Fruit fly (Drosophila melanogaster) whole organism, embryonic: Measurements from ENCODE around the gene CG2663.
A peak's percentile ranks its signal among the peaks of the same experiment; 100 is the strongest.

Experiments used
- B-H1 ChIP-seq: fragments of 200-800 bp; sonication (Bioruptor generic); IDR thresholded peaks from 3 replicates; pipeline ENCODE4 v1.3.6; 2022; ENCODE audit warnings: missing biosample characterization, missing genetic modification characterization
- BEAF-32 ChIP-seq: fragments of 200-800 bp; sonication (Bioruptor generic); optimal IDR thresholded peaks from 3 replicates; lab custom pipeline; 2017; ENCODE audit warnings: missing biosample characterization, missing genetic modification characterization, mild to moderate bottlenecking, moderate library complexity, missing genetic modification reagents
- CG11560 ChIP-seq: fragments of 200-800 bp; sonication (Bioruptor generic); IDR thresholded peaks from 3 replicates; pipeline ENCODE4 v1.3.6; 2022; ENCODE audit warnings: missing biosample characterization, missing genetic modification characterization
- CG1233 ChIP-seq: fragments of 200-800 bp; sonication (Bioruptor generic); optimal IDR thresholded peaks from 4 replicates; lab custom pipeline; 2018; ENCODE audit warnings: missing biosample characterization, mild to moderate bottlenecking, missing genetic modification characterization
- CG15514 ChIP-seq: fragments of 200-800 bp; sonication (Bioruptor generic); optimal IDR thresholded peaks from 3 replicates; lab custom pipeline; 2017; ENCODE audit warnings: missing biosample characterization, missing genetic modification characterization, mild to moderate bottlenecking, moderate library complexity, missing genetic modification reagents
- CG17829 ChIP-seq: fragments of 200-800 bp; optimal IDR thresholded peaks from 2 replicates; lab custom pipeline; 2019; ENCODE audit warnings: missing biosample characterization, mild to moderate bottlenecking, missing genetic modification characterization, moderate library complexity
- CG18599 ChIP-seq: fragments of 200-800 bp; sonication (Bioruptor generic); optimal IDR thresholded peaks from 3 replicates; lab custom pipeline; 2017; ENCODE audit warnings: missing biosample characterization, missing genetic modification characterization, mild to moderate bottlenecking, moderate library complexity, missing genetic modification reagents
- CG2202 ChIP-seq: fragments of 200-800 bp; sonication (Bioruptor generic); optimal IDR thresholded peaks from 2 replicates; lab custom pipeline; 2018; ENCODE audit warnings: missing biosample characterization, mild to moderate bottlenecking, missing genetic modification characterization
- CG30403 ChIP-seq: fragments of 200-800 bp; sonication (Bioruptor generic); optimal IDR thresholded peaks from 3 replicates; lab custom pipeline; 2016; ENCODE audit warnings: missing biosample characterization, missing genetic modification characterization
- CG31224 ChIP-seq: fragments of 200-800 bp; sonication (Bioruptor generic); IDR thresholded peaks from 2 replicates; pipeline ENCODE4 v1.3.6; 2022; ENCODE audit warnings: missing biosample characterization, missing genetic modification characterization
- CG31441 ChIP-seq: fragments of 200-800 bp; sonication (Bioruptor generic); IDR thresholded peaks from 2 replicates; pipeline ENCODE4 v1.3.6; 2022; ENCODE audit warnings: missing biosample characterization, missing genetic modification characterization
- CG3163 ChIP-seq: fragments of 200-800 bp; sonication (Bioruptor generic); optimal IDR thresholded peaks from 3 replicates; lab custom pipeline; 2016; ENCODE audit warnings: missing biosample characterization, missing genetic modification characterization
- CG33213 ChIP-seq: fragments of 200-800 bp; sonication (Bioruptor generic); optimal IDR thresholded peaks from 3 replicates; lab custom pipeline; 2016; ENCODE audit warnings: missing biosample characterization, missing genetic modification characterization
- CG4707 ChIP-seq: fragments of 200-800 bp; sonication (Bioruptor generic); optimal IDR thresholded peaks from 2 replicates; lab custom pipeline; 2018; ENCODE audit warnings: missing biosample characterization, mild to moderate bottlenecking, missing genetic modification characterization, moderate library complexity
- CG4730 ChIP-seq: fragments of 200-800 bp; sonication (Bioruptor generic); IDR thresholded peaks from 2 replicates; pipeline ENCODE4 v1.3.6; 2022; ENCODE audit warnings: missing biosample characterization, missing genetic modification characterization
- CG6254 ChIP-seq: fragments of 200-800 bp; sonication (Bioruptor generic); optimal IDR thresholded peaks from 3 replicates; lab custom pipeline; 2017; ENCODE audit warnings: mild to moderate bottlenecking, missing biosample characterization, missing genetic modification reagents, missing genetic modification characterization
- CG6689 ChIP-seq: fragments of 200-800 bp; sonication (Bioruptor generic); IDR thresholded peaks from 2 replicates; pipeline ENCODE4 v1.3.6; 2022; ENCODE audit warnings: missing biosample characterization, missing genetic modification characterization
- CG7372 ChIP-seq: fragments of 200-800 bp; sonication (Bioruptor generic); IDR thresholded peaks from 2 replicates; pipeline ENCODE4 v1.3.6; 2022; ENCODE audit warnings: missing biosample characterization, missing genetic modification characterization
- CG7745 ChIP-seq: fragments of 200-800 bp; sonication (Bioruptor generic); optimal IDR thresholded peaks from 2 replicates; lab custom pipeline; 2018; ENCODE audit warnings: missing biosample characterization, mild to moderate bottlenecking, missing genetic modification characterization, moderate library complexity
- CG9437 ChIP-seq: fragments of 200-800 bp; sonication (Bioruptor generic); optimal IDR thresholded peaks from 2 replicates; lab custom pipeline; 2018; ENCODE audit warnings: missing biosample characterization, mild to moderate bottlenecking, missing genetic modification characterization
- CG9609 ChIP-seq: fragments of 200-800 bp; sonication (Bioruptor generic); optimal IDR thresholded peaks from 3 replicates; lab custom pipeline; 2016; ENCODE audit warnings: missing biosample characterization, missing genetic modification characterization
- CG9876 ChIP-seq: fragments of 200-800 bp; sonication (Bioruptor generic); optimal IDR thresholded peaks from 2 replicates; lab custom pipeline; 2016; ENCODE audit warnings: missing biosample characterization, missing genetic modification characterization
- CTCF ChIP-seq: fragments of 200-800 bp; sonication (Bioruptor generic); optimal IDR thresholded peaks from 2 replicates; lab custom pipeline; 2017; ENCODE audit warnings: missing biosample characterization, mild to moderate bottlenecking, missing genetic modification characterization, moderate library complexity
- Fer2 ChIP-seq: fragments of 200-800 bp; sonication (Bioruptor generic); optimal IDR thresholded peaks from 2 replicates; lab custom pipeline; 2018; ENCODE audit warnings: missing biosample characterization, mild to moderate bottlenecking, missing genetic modification characterization, moderate library complexity
- Hmx ChIP-seq: fragments of 200-800 bp; sonication (Bioruptor generic); optimal IDR thresholded peaks from 2 replicates; lab custom pipeline; 2016; ENCODE audit warnings: missing biosample characterization, missing genetic modification characterization
- PHDP ChIP-seq: fragments of 200-800 bp; sonication (Bioruptor generic); optimal IDR thresholded peaks from 3 replicates; lab custom pipeline; 2018; ENCODE audit warnings: missing biosample characterization, mild to moderate bottlenecking, missing genetic modification characterization, moderate library complexity
- Sox100B ChIP-seq: fragments of 200-800 bp; sonication (Bioruptor generic); optimal IDR thresholded peaks from 3 replicates; lab custom pipeline; 2018; ENCODE audit warnings: missing biosample characterization, mild to moderate bottlenecking, missing genetic modification characterization
- Ssrp ChIP-seq: fragments of 200-800 bp; sonication (Bioruptor generic); optimal IDR thresholded peaks from 2 replicates; lab custom pipeline; 2018; ENCODE audit warnings: missing biosample characterization, mild to moderate bottlenecking, missing genetic modification characterization, moderate library complexity
- Xrp1 ChIP-seq: fragments of 200-800 bp; sonication (Bioruptor generic); IDR thresholded peaks from 2 replicates; pipeline ENCODE4 v1.3.6; 2022; ENCODE audit warnings: missing biosample characterization, missing genetic modification characterization
- abd-A ChIP-seq: fragments of 200-800 bp; sonication (Bioruptor generic); optimal IDR thresholded peaks from 3 replicates; lab custom pipeline; 2019; ENCODE audit warnings: missing biosample characterization, mild to moderate bottlenecking, missing genetic modification characterization, moderate library complexity
- ash1 ChIP-seq: fragments of 200-800 bp; sonication (Bioruptor generic); optimal IDR thresholded peaks from 2 replicates; lab custom pipeline; 2018; ENCODE audit warnings: missing biosample characterization, mild to moderate bottlenecking, missing genetic modification characterization
- bigmax ChIP-seq: fragments of 200-800 bp; sonication (Bioruptor generic); optimal IDR thresholded peaks from 2 replicates; lab custom pipeline; 2018; ENCODE audit warnings: missing biosample characterization, mild to moderate bottlenecking, missing genetic modification characterization
- cg ChIP-seq: fragments of 200-800 bp; sonication (Bioruptor generic); optimal IDR thresholded peaks from 3 replicates; lab custom pipeline; 2019; ENCODE audit warnings: missing biosample characterization, mild to moderate bottlenecking, missing genetic modification characterization, moderate library complexity
- dati ChIP-seq: fragments of 200-800 bp; sonication (Bioruptor generic); IDR thresholded peaks from 2 replicates; pipeline ENCODE4 v1.3.6; 2022; ENCODE audit warnings: missing biosample characterization, missing genetic modification characterization
- gfzf ChIP-seq: fragments of 200-800 bp; sonication (Bioruptor generic); optimal IDR thresholded peaks from 2 replicates; lab custom pipeline; 2016; ENCODE audit warnings: missing biosample characterization, mild to moderate bottlenecking, missing genetic modification characterization, moderate library complexity
- gt ChIP-seq: fragments of 200-800 bp; sonication (Bioruptor generic); IDR thresholded peaks from 2 replicates; pipeline ENCODE4 v1.3.6; 2022; ENCODE audit warnings: missing biosample characterization, missing genetic modification characterization
- prd ChIP-seq, 3 experiments: fragments of >200 bp in 2 of 3; fragments of 200-800 bp in 1 of 3; sonication (Bioruptor generic) in 1 of 3; optimal IDR thresholded peaks in 2 of 3; IDR thresholded peaks in 1 of 3; 2 replicates in 2 of 3; 3 replicates in 1 of 3; pipeline versions ENCODE4 v1.3.6 to Lab custom; 2017 to 2022; ENCODE audit warnings: missing biosample characterization in 1 of 3, missing genetic modification characterization in 1 of 3
- sim ChIP-seq: fragments of 200-800 bp; sonication (Bioruptor generic); IDR thresholded peaks from 2 replicates; pipeline ENCODE4 v1.3.6; 2022; ENCODE audit warnings: missing biosample characterization, missing genetic modification characterization
- tup ChIP-seq: fragments of 200-800 bp; sonication (Bioruptor generic); optimal IDR thresholded peaks from 2 replicates; lab custom pipeline; 2016; ENCODE audit warnings: missing biosample characterization, mild to moderate bottlenecking, missing genetic modification characterization, moderate library complexity
- twi ChIP-seq: fragments of 200-800 bp; optimal IDR thresholded peaks from 2 replicates; lab custom pipeline; 2019; ENCODE audit warnings: missing biosample characterization, mild to moderate bottlenecking, missing genetic modification characterization, moderate library complexity
- unpg ChIP-seq: fragments of 200-800 bp; sonication (Bioruptor generic); optimal IDR thresholded peaks from 3 replicates; lab custom pipeline; 2018; ENCODE audit warnings: missing biosample characterization, mild to moderate bottlenecking, missing genetic modification characterization, moderate library complexity
- usp ChIP-seq: fragments of >200 bp; optimal IDR thresholded peaks from 2 replicates; lab custom pipeline; 2017; ENCODE audit warnings: missing biosample characterization, missing genetic modification characterization
- vfl ChIP-seq: fragments of 200-800 bp; sonication (Bioruptor generic); optimal IDR thresholded peaks from 2 replicates; lab custom pipeline; 2016; ENCODE audit warnings: missing biosample characterization, missing genetic modification characterization
- vnd ChIP-seq: fragments of 200-800 bp; sonication (Bioruptor generic); IDR thresholded peaks from 3 replicates; pipeline ENCODE4 v1.3.6; 2022; ENCODE audit warnings: missing biosample characterization, missing genetic modification characterization; ENCODE audit not compliant: partially characterized antibody
- zen2 ChIP-seq: fragments of 200-800 bp; sonication (Bioruptor generic); IDR thresholded peaks from 3 replicates; pipeline ENCODE4 v1.3.6; 2022; ENCODE audit warnings: missing biosample characterization, missing genetic modification characterization; ENCODE audit not compliant: partially characterized antibody

The CG2663 gene

dm6 chr3R:5368170-5368781, 35.7 kb downstream of the CG2663 start, which contains the start of gene Cerk (continued):
- TF ChIP-seq Sox100B (no peak), ash1 (GFP tag; lab: Kevin White, UChicago) (no peak), CG6689 (GFP tag; lab: Robert Waterston, UW) (no peak), CG9876 (GFP tag; lab: Kevin White, UChicago) (peak; percentile 62), abd-A (tag; lab: Kevin White, UChicago) (no peak), prd (optimal IDR thresholded peaks at IDR 0.05; lab: Kevin White, UChicago) (no peak), prd (GFP tag; IDR thresholded peaks at IDR 0.05; lab: Robert Waterston, UW) (peak; percentile 48; the same call in 1 of the 3 replicates), CG31441 (peak; percentile 36; the same call in 1 of the 2 replicates), twi (no peak), dati (GFP tag; lab: Robert Waterston, UW) (no peak), usp (GFP tag; lab: Kevin White, UChicago) (no peak), CG11560 (tag; lab: Robert Waterston, UW) (peak; percentile 8; the same call in 1 of the 3 replicates), CG9609 (GFP tag; lab: Kevin White, UChicago) (peak; percentile 32), tup (GFP tag; lab: Kevin White, UChicago) (no peak), CG7372 (GFP tag; lab: Robert Waterston, UW) (no peak), CG2202 (tag; lab: Kevin White, UChicago) (peak; percentile 4), B-H1 (GFP tag; lab: Robert Waterston, UW) (no peak; the same call in 2 of the 3 replicates), zen2 (GFP tag; lab: Robert Waterston, UW) (no peak), Xrp1 (GFP tag; lab: Robert Waterston, UW) (no peak), CG15514 (GFP tag; lab: Kevin White, UChicago) (peak; percentile 75), CG7745 (no peak), bigmax (GFP tag; lab: Kevin White, UChicago) (no peak), CG30403 (GFP tag; lab: Kevin White, UChicago) (peak; percentile 54), gt (GFP tag; lab: Robert Waterston, UW) (no peak), vfl (GFP tag; lab: Kevin White, UChicago) (no peak), CG33213 (peak; percentile 73), CG17829 (peak; percentile 1), sim (GFP tag; lab: Robert Waterston, UW) (no peak), CG4707 (GFP tag; lab: Kevin White, UChicago) (peak; percentile 32), Ssrp (tag; lab: Kevin White, UChicago) (no peak), CG31224 (no peak), BEAF-32 (peak; percentile 68), CG18599 (GFP tag; lab: Kevin White, UChicago) (peak; percentile 19), Hmx (no peak), vnd (GFP tag; lab: Robert Waterston, UW) (no peak), CTCF (no peak), Fer2 (tag; lab: Kevin White, UChicago) (no peak), CG9437 (GFP tag; lab: Kevin White, UChicago) (no peak), cg (no peak), gfzf (peak; percentile 95), CG4730 (GFP tag; lab: Robert Waterston, UW) (no peak), unpg (GFP tag; lab: Kevin White, UChicago) (peak; percentile 23), CG3163 (GFP tag; lab: Kevin White, UChicago) (peak; percentile 28), CG6254 (GFP tag; lab: Kevin White, UChicago) (no peak), PHDP (tag; lab: Kevin White, UChicago) (peak; percentile 36), CG1233 (GFP tag; lab: Kevin White, UChicago) (peak; percentile 13)
